Fruit fly (Drosophila melanogaster): Measurements from ENCODE around the gene Msp300.

Gene Msp300

dm6 chr2L:5096761-5097160 is 3.9 kb upstream of the Msp300 start (continued):
- TF ChIP-seq abd-A (tag; optimal IDR thresholded peaks at IDR 0.05), result no peak
- TF ChIP-seq pan (optimal IDR thresholded peaks at IDR 0.05), result no peak
- TF ChIP-seq pan (GFP tag; optimal IDR thresholded peaks at IDR 0.05 in 1 of 2, IDR thresholded peaks at IDR 0.05 in 1 of 2), result no peak
- TF ChIP-seq so (GFP tag; IDR thresholded peaks at IDR 0.05), result no peak
- no peak for TF ChIP-seq Hr78 (GFP tag; optimal IDR thresholded peaks at IDR 0.05)
- TF ChIP-seq sens (GFP tag), result no peak
- no peak for TF ChIP-seq slp2 (GFP tag; optimal IDR thresholded peaks at IDR 0.05)
- no peak for TF ChIP-seq Chrac-16 (GFP tag; optimal IDR thresholded peaks at IDR 0.05)
- TF ChIP-seq Opbp (GFP tag; IDR thresholded peaks at IDR 0.05; ENCODE audit: partially characterized antibody), result no peak
- no peak for TF ChIP-seq CG4730 (GFP tag; IDR thresholded peaks at IDR 0.05)
- no peak for TF ChIP-seq CG8290 (GFP tag; optimal IDR thresholded peaks at IDR 0.05)
- peak in 1 of 2 experiments; percentile 51 for TF ChIP-seq CG8290 (tag; optimal IDR thresholded peaks at IDR 0.05)
- no peak for TF ChIP-seq zen (tag; optimal IDR thresholded peaks at IDR 0.05)
- no peak for TF ChIP-seq jing (GFP tag; optimal IDR thresholded peaks at IDR 0.05)
- no peak for TF ChIP-seq CG10274 (GFP tag; optimal IDR thresholded peaks at IDR 0.05)
- no peak for TF ChIP-seq CG9437 (GFP tag; optimal IDR thresholded peaks at IDR 0.05)
- TF ChIP-seq bcd (GFP tag; optimal IDR thresholded peaks at IDR 0.05), result no peak
- no peak for TF ChIP-seq chinmo (GFP tag; IDR thresholded peaks at IDR 0.05; ENCODE audit: partially characterized antibody)
- TF ChIP-seq cato (GFP tag; optimal IDR thresholded peaks at IDR 0.05; ENCODE audit: borderline replicate concordance), result no peak
- no peak for TF ChIP-seq ap (GFP tag; IDR thresholded peaks at IDR 0.05)
- TF ChIP-seq btn (GFP tag; optimal IDR thresholded peaks at IDR 0.05), result no peak
- TF ChIP-seq CG2202 (tag; optimal IDR thresholded peaks at IDR 0.05), result no peak
- no peak for TF ChIP-seq CG2199 (GFP tag; IDR thresholded peaks at IDR 0.05)
- TF ChIP-seq CoRest (tag; optimal IDR thresholded peaks at IDR 0.05), result no peak
- TF ChIP-seq z (GFP tag; IDR thresholded peaks at IDR 0.05), result no peak
- no peak for TF ChIP-seq Fer2 (tag; optimal IDR thresholded peaks at IDR 0.05)
- no peak for TF ChIP-seq CG11723 (GFP tag; optimal IDR thresholded peaks at IDR 0.05)
- no peak for TF ChIP-seq CG8765 (GFP tag; IDR thresholded peaks at IDR 0.05)
- peak; percentile 12 for TF ChIP-seq CG11504 (tag; optimal IDR thresholded peaks at IDR 0.05)
- TF ChIP-seq CHES-1-like (GFP tag; optimal IDR thresholded peaks at IDR 0.05), result no peak
- no peak for TF ChIP-seq Sin3A (optimal IDR thresholded peaks at IDR 0.05)
- no peak for TF ChIP-seq nerfin-2 (GFP tag; IDR thresholded peaks at IDR 0.05; ENCODE audit: partially characterized antibody)
- peak; percentile 36 for TF ChIP-seq CG17385 (GFP tag; optimal IDR thresholded peaks at IDR 0.05)
- TF ChIP-seq dpn (GFP tag; optimal IDR thresholded peaks at IDR 0.05), result no peak
- no peak for TF ChIP-seq Side (GFP tag; optimal IDR thresholded peaks at IDR 0.05)
- TF ChIP-seq crol (GFP tag; IDR thresholded peaks at IDR 0.05), result no peak
- TF ChIP-seq Nf-YA (GFP tag; IDR thresholded peaks at IDR 0.05), result no peak
- no peak for TF ChIP-seq CG10209 (GFP tag; optimal IDR thresholded peaks at IDR 0.05)
- TF ChIP-seq gce (GFP tag; IDR thresholded peaks at IDR 0.05), result no peak
- no peak for TF ChIP-seq CG14050 (GFP tag; IDR thresholded peaks at IDR 0.05)
- TF ChIP-seq sqz (GFP tag; optimal IDR thresholded peaks at IDR 0.05), result no peak
- TF ChIP-seq CG32532 (GFP tag; IDR thresholded peaks at IDR 0.05), result peak; percentile 23; the same call in 1 of the 2 replicates
- no peak for TF ChIP-seq NFAT (GFP tag; IDR thresholded peaks at IDR 0.05)
- no peak for TF ChIP-seq Dll (GFP tag; IDR thresholded peaks at IDR 0.05; ENCODE audit: partially characterized antibody)
- TF ChIP-seq CG6654 (GFP tag; optimal IDR thresholded peaks at IDR 0.05), result no peak
- TF ChIP-seq wdn (GFP tag; IDR thresholded peaks at IDR 0.05), result no peak
- TF ChIP-seq CG14710 (tag; optimal IDR thresholded peaks at IDR 0.05), result no peak
- no peak for TF ChIP-seq BEAF-32 (GFP tag; optimal IDR thresholded peaks at IDR 0.05)
- no peak for TF ChIP-seq NK7.1 (GFP tag; optimal IDR thresholded peaks at IDR 0.05)
- no peak for TF ChIP-seq dan (GFP tag; IDR thresholded peaks at IDR 0.05)
- no peak for TF ChIP-seq Sry-β (GFP tag; optimal IDR thresholded peaks at IDR 0.05)
- no peak for TF ChIP-seq CG18619 (GFP tag; optimal IDR thresholded peaks at IDR 0.05)
- no peak for TF ChIP-seq Sry-δ (GFP tag; optimal IDR thresholded peaks at IDR 0.05)

All from whole organism, embryonic.